Worm (Caenorhabditis elegans) whole organism, L4 larva: ENCODE data around the gene wdr-5.3.

Source experiments
- dmd-8 ChIP-seq: fragments of 200-800 bp; sonication (Bioruptor generic); IDR thresholded peaks from 2 replicates; pipeline ENCODE4 v1.3.6; 2022; ENCODE audit warnings: missing genetic modification characterization, missing compliant biosample characterization
- skn-1 ChIP-seq: fragments of 150-350 bp; optimal IDR thresholded peaks from 2 replicates; lab custom pipeline; 2014; ENCODE audit warnings: missing biosample characterization, missing genetic modification characterization
- unc-130 ChIP-seq: sonication (generic microtip); optimal IDR thresholded peaks from 2 replicates; lab custom pipeline; 2016; ENCODE audit warnings: missing genetic modification reagents, missing genetic modification characterization, missing compliant biosample characterization
- unc-39 ChIP-seq: sonication (generic microtip); optimal IDR thresholded peaks from 2 replicates; lab custom pipeline; 2017; ENCODE audit warnings: missing biosample characterization, missing genetic modification characterization
- ztf-11 ChIP-seq: fragments of 150-350 bp; optimal IDR thresholded peaks from 2 replicates; lab custom pipeline; 2014; ENCODE audit warnings: missing biosample characterization, missing genetic modification characterization

DNA sequence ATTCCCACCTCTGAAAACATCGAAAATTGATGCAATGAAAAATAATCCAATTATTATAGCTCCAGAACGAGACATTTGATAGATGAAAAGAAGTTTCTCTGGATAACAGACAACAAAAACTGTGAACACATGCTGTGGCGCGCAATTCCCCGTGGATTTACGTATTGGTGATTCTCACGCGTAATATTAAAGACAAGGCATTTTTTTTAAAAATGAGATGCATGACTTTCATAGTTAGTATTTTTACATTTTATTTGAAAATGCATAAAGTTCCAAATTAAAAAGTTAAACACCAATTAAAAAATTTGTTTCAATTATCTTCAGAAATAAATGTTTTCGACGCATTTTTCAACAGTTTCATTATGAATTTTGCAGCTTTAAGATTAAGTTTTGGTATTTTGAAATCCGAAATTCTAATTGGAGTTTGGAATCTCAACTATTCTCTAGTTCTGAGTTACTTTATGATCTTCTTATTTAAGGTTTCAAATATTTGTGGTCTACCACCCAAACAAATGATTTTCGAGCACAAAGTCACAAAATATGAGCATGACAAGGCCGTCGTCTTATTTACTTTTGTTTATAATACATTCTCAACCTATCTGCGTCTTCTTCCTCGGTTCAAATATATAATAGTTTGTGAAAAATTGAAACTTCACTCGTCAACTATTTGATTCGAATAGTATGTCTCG, 10.5 kb downstream of the wdr-5.3 start, which contains the start of the genes selt-1.2 and F28H7.2:
- TF ChIP-seq dmd-8 (GFP tag; lab: Robert Waterston, UW), result no peak
- no peak for TF ChIP-seq ztf-11
- TF ChIP-seq skn-1, result no peak
- no peak for TF ChIP-seq unc-130 (GFP tag; lab: Kevin White, UChicago)
- no peak for TF ChIP-seq unc-39 (tag; lab: Kevin White, UChicago)
